Worm (Caenorhabditis elegans) whole organism, L1 larva: ENCODE results near the gene fbxa-28.
A peak's percentile ranks its signal among the peaks of the same experiment; 100 is the strongest.

Experiments used
- Y116A8C.19 ChIP-seq: sonication (generic microtip); optimal IDR thresholded peaks from 2 replicates; lab custom pipeline; 2016; ENCODE audit warnings: missing compliant biosample characterization, missing genetic modification characterization, borderline replicate concordance
- alr-1 ChIP-seq: fragments of 200-800 bp; sonication (Bioruptor generic); optimal IDR thresholded peaks from 2 replicates; lab custom pipeline; 2018; ENCODE audit warnings: borderline replicate concordance, mild to moderate bottlenecking, missing genetic modification characterization, missing compliant biosample characterization
- ceh-88 ChIP-seq: fragments of 200-800 bp; sonication (Bioruptor generic); IDR thresholded peaks from 2 replicates; pipeline ENCODE4 v1.3.6; 2022; ENCODE audit warnings: missing genetic modification characterization, missing compliant biosample characterization
- ceh-90 ChIP-seq: sonication (generic microtip); optimal IDR thresholded peaks from 2 replicates; lab custom pipeline; 2016; ENCODE audit warnings: missing genetic modification characterization, missing compliant biosample characterization
- ces-1 ChIP-seq: fragments of 150-350 bp; optimal IDR thresholded peaks from 2 replicates; lab custom pipeline; 2014; ENCODE audit warnings: missing biosample characterization, missing genetic modification reagents, missing genetic modification characterization
- dpl-1 ChIP-seq, 3 experiments: fragments of 150-350 bp in 2 of 3; sonication (generic microtip) in 1 of 3; optimal IDR thresholded peaks; 2 replicates each; lab custom pipeline; 2014 to 2017; ENCODE audit warnings: missing biosample characterization in 3 of 3, missing genetic modification characterization in 3 of 3, missing genetic modification reagents in 3 of 3
- dsc-1 ChIP-seq: sonication (generic microtip); optimal IDR thresholded peaks from 2 replicates; lab custom pipeline; 2016; ENCODE audit warnings: mild to moderate bottlenecking, missing genetic modification characterization, missing compliant biosample characterization
- efl-1 ChIP-seq, 4 experiments: fragments of 150-350 bp; optimal IDR thresholded peaks in 3 of 4; peaks in 1 of 4; 1 replicate in 1 of 4; 2 replicates in 3 of 4; lab custom pipeline; 2014; ENCODE audit warnings: missing biosample characterization in 2 of 4, missing genetic modification characterization in 2 of 4, missing genetic modification reagents in 2 of 4
- egl-13 ChIP-seq: sonication (generic microtip); optimal IDR thresholded peaks from 2 replicates; lab custom pipeline; 2016; ENCODE audit warnings: missing genotype, missing genetic modification reagents, missing genetic modification characterization, missing compliant biosample characterization
- egl-27 ChIP-seq, 2 experiments: fragments of 150-350 bp in 1 of 2; sonication (generic microtip); optimal IDR thresholded peaks; 3 replicates each; lab custom pipeline; 2017 to 2018; ENCODE audit warnings: missing biosample characterization in 2 of 2, missing genetic modification characterization in 2 of 2, missing genetic modification reagents in 2 of 2
- elt-2 ChIP-seq: sonication (generic microtip); optimal IDR thresholded peaks from 2 replicates; lab custom pipeline; 2016; ENCODE audit warnings: missing genetic modification characterization, mild to moderate bottlenecking, inconsistent platforms, missing compliant biosample characterization, missing genetic modification reagents
- elt-3 ChIP-seq, 6 experiments: fragments of 150-350 bp in 1 of 6; sonication (generic microtip); optimal IDR thresholded peaks; 2 replicates each; lab custom pipeline; 2017 to 2018; ENCODE audit warnings: missing biosample characterization in 6 of 6, missing genetic modification characterization in 6 of 6, inconsistent platforms in 1 of 6
- grh-1 ChIP-seq: fragments of 200-800 bp; sonication (Bioruptor generic); IDR thresholded peaks from 2 replicates; pipeline ENCODE4 v1.3.6; 2022; ENCODE audit warnings: missing genetic modification reagents, missing genetic modification characterization, missing compliant biosample characterization
- lin-35 ChIP-seq, 2 experiments: fragments of 150-350 bp; optimal IDR thresholded peaks; 2 replicates each; lab custom pipeline; 2014; ENCODE audit warnings: missing biosample characterization in 2 of 2, missing genetic modification characterization in 2 of 2, missing genetic modification reagents in 2 of 2
- mef-2 ChIP-seq: fragments of 150-350 bp; optimal IDR thresholded peaks from 2 replicates; lab custom pipeline; 2014; ENCODE audit warnings: missing biosample characterization, missing genetic modification characterization
- nhr-20 ChIP-seq: sonication (generic microtip); optimal IDR thresholded peaks from 2 replicates; lab custom pipeline; 2016; ENCODE audit warnings: mild to moderate bottlenecking, missing genetic modification characterization, missing compliant biosample characterization
- nhr-237 ChIP-seq: fragments of 150-350 bp; optimal IDR thresholded peaks from 2 replicates; lab custom pipeline; 2014; ENCODE audit warnings: missing biosample characterization, missing genetic modification characterization
- nhr-76 ChIP-seq: sonication (generic microtip); optimal IDR thresholded peaks from 2 replicates; lab custom pipeline; 2017; ENCODE audit warnings: missing biosample characterization, missing genetic modification characterization
- nhr-84 ChIP-seq: sonication (generic microtip); optimal IDR thresholded peaks from 2 replicates; lab custom pipeline; 2017; ENCODE audit warnings: missing biosample characterization, missing genetic modification characterization
- nhr-85 ChIP-seq: sonication (generic microtip); peaks from one replicate; lab custom pipeline; 2016; ENCODE audit warnings: missing genetic modification characterization, inconsistent platforms, missing compliant biosample characterization
- rnt-1 ChIP-seq: sonication (generic microtip); optimal IDR thresholded peaks from 2 replicates; lab custom pipeline; 2016; ENCODE audit warnings: mild to moderate bottlenecking, missing genetic modification characterization, moderate library complexity, missing compliant biosample characterization
- skn-1 ChIP-seq: fragments of 150-350 bp; optimal IDR thresholded peaks from 2 replicates; lab custom pipeline; 2014; ENCODE audit warnings: missing biosample characterization, missing genetic modification characterization
- sox-4 ChIP-seq: sonication (generic microtip); optimal IDR thresholded peaks from 2 replicates; lab custom pipeline; 2016; ENCODE audit warnings: missing genetic modification characterization, missing compliant biosample characterization
- zip-4 ChIP-seq: fragments of 200-800 bp; sonication (Bioruptor generic); optimal IDR thresholded peaks from 2 replicates; lab custom pipeline; 2018; ENCODE audit warnings: mild to moderate bottlenecking, missing genetic modification characterization, moderate library complexity, missing compliant biosample characterization
- ztf-11 ChIP-seq, 2 experiments: sonication (generic microtip); optimal IDR thresholded peaks; 2 replicates each; lab custom pipeline; 2016 to 2017; ENCODE audit warnings: missing genetic modification characterization in 2 of 2, missing biosample characterization in 1 of 2, missing compliant biosample characterization in 1 of 2

The fbxa-28 gene

ce11 chrIII:1326490-1326889 is 28.8 kb downstream of the fbxa-28 start, which contains the start of gene Y82E9BL.18:
Gene Y82E9BL.18, plus strand, starts transcription at chrIII:1326790.
- no peak for TF ChIP-seq egl-13 (tag; lab: Kevin White, UChicago)
- no peak for TF ChIP-seq alr-1
- no peak for TF ChIP-seq nhr-85 (tag; lab: Kevin White, UChicago)
- TF ChIP-seq nhr-84 (tag; lab: Kevin White, UChicago) = no peak
- TF ChIP-seq mef-2 (tag; lab: Kevin White, UChicago) = no peak
- TF ChIP-seq elt-3 (tag; optimal IDR thresholded peaks at IDR 0.05; lab: Kevin White, UChicago) = no peak
- TF ChIP-seq ceh-88 (GFP tag; lab: Robert Waterston, UW) = no peak

ce11 chrIII:1331894-1332293 is 34.2 kb downstream of the fbxa-28 start, which contains the start of gene Y82E9BL.19:
Gene Y82E9BL.19, plus strand, starts transcription at chrIII:1332016.
- TF ChIP-seq elt-2 (tag; lab: Kevin White, UChicago) (peak; percentile 23), nhr-20 (no peak)
- TF ChIP-seq, all 84 proteins: peak for 1

ce11 chrIII:1340240-1340639 is 42.5 kb downstream of the fbxa-28 start, which contains the start of gene fbxa-5:
Gene fbxa-5, minus strand, starts transcription at chrIII:1340340.
- TF ChIP-seq efl-1 (optimal IDR thresholded peaks at IDR 0.05; lab: Kevin White, UChicago) = no peak
- TF ChIP-seq efl-1 (GFP tag; optimal IDR thresholded peaks at IDR 0.05 in 1 of 2; lab: Kevin White, UChicago) = no peak
- no peak for TF ChIP-seq nhr-84 (tag; lab: Kevin White, UChicago)
- TF ChIP-seq skn-1 (tag; lab: Kevin White, UChicago) = no peak
- TF ChIP-seq ztf-11 (tag; optimal IDR thresholded peaks at IDR 0.05; lab: Kevin White, UChicago) = no peak
- no peak for TF ChIP-seq ces-1 (GFP tag; lab: Kevin White, UChicago)
- TF ChIP-seq egl-27 (tag; optimal IDR thresholded peaks at IDR 0.05; lab: Kevin White, UChicago) = no peak
- no peak for TF ChIP-seq Y116A8C.19 (tag; lab: Kevin White, UChicago)
- TF ChIP-seq zip-4 = no peak
- no peak for TF ChIP-seq grh-1 (GFP tag; lab: Robert Waterston, UW)
- no peak for TF ChIP-seq rnt-1 (tag; lab: Kevin White, UChicago)
- TF ChIP-seq, all 84 proteins: peak for 0

ce11 chrIII:1342488-1342887 is 44.8 kb downstream of the fbxa-28 start, which contains the start of gene fbxa-26:
Gene fbxa-26, minus strand, starts transcription at chrIII:1342522.
- TF ChIP-seq nhr-237 (tag; lab: Kevin White, UChicago) = no peak
- TF ChIP-seq ztf-11 (tag; optimal IDR thresholded peaks at IDR 0.05; lab: Kevin White, UChicago) = no peak

- peak in 1 of 3 experiments; percentile 44 for TF ChIP-seq dpl-1 (GFP tag; optimal IDR thresholded peaks at IDR 0.05; lab: Kevin White, UChicago)
- TF ChIP-seq lin-35 (GFP tag; optimal IDR thresholded peaks at IDR 0.05; lab: Kevin White, UChicago) = peak in 1 of 2 experiments; percentile 20
- TF ChIP-seq ceh-90 (tag; lab: Kevin White, UChicago) = no peak
- no peak for TF ChIP-seq rnt-1 (tag; lab: Kevin White, UChicago)
- TF ChIP-seq sox-4 (tag; lab: Kevin White, UChicago) = no peak
- peak; percentile 27 to 63 for TF ChIP-seq efl-1 (optimal IDR thresholded peaks at IDR 0.05; lab: Kevin White, UChicago)
- TF ChIP-seq efl-1 (GFP tag; optimal IDR thresholded peaks at IDR 0.05 in 1 of 2; lab: Kevin White, UChicago) = peak; percentile 62 to 76
- TF ChIP-seq zip-4 = no peak
These were observed 45.3 kb downstream of the fbxa-28 start, which contains the start of gene fbxa-27 for ce11 chrIII:1342919-1343419. Gene fbxa-27, plus strand, starts transcription at chrIII:1342969.

- no peak for TF ChIP-seq dsc-1
- no peak for TF ChIP-seq alr-1
These were observed 48.0 kb downstream of the fbxa-28 start, which contains the start of gene Y82E9BL.6 for ce11 chrIII:1345694-1346093. Gene Y82E9BL.6, minus strand, starts transcription at chrIII:1345794.

- no peak for TF ChIP-seq efl-1 (optimal IDR thresholded peaks at IDR 0.05; lab: Kevin White, UChicago)
- TF ChIP-seq efl-1 (GFP tag; optimal IDR thresholded peaks at IDR 0.05 in 1 of 2; lab: Kevin White, UChicago) = peak in 1 of 2 experiments; percentile 51
- TF ChIP-seq grh-1 (GFP tag; lab: Robert Waterston, UW) = no peak
- TF ChIP-seq nhr-76 (tag; lab: Kevin White, UChicago) = no peak
These were observed 49.3 kb downstream of the fbxa-28 start for ce11 chrIII:1347003-1347402.
